Fruit fly (Drosophila melanogaster): Measurements from ENCODE around the gene SdicA.
"Not testable (repeated sequence)": the region's sequence is repeated elsewhere in the genome, so short reads cannot be mapped to it uniquely, and the experiment has no call there.

DNA sequence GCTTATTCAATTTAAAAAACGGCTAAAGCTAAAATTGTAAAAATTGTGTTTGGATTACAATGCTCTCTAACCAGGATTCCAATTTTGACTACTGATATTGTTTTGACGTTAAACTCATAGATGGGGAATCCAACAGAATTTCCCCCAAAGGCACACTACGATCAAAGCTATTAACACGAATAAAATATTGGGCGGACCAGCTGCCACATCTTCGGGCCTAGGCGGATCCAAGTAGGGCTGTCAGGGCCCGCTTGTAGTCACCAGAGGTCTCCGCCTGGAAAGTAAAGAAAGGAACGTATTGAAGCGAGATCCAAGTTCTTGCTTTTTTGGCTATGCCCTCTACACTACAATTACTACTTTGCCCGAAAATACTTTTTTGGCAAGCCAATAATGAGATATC is 23.2 kb downstream of the SdicA start, which contains the start of gene Sdic1:
- TF ChIP-seq kay (GFP tag; ENCODE audit: borderline replicate concordance); CG1620 (GFP tag; optimal IDR thresholded peaks at IDR 0.05); Crg-1 (GFP tag; optimal IDR thresholded peaks at IDR 0.05); cic (GFP tag; optimal IDR thresholded peaks at IDR 0.05); Clk (GFP tag; optimal IDR thresholded peaks at IDR 0.05); CG14711 (tag; optimal IDR thresholded peaks at IDR 0.05); ovo (GFP tag; optimal IDR thresholded peaks at IDR 0.05): not testable (repeated sequence)
